Worm (Caenorhabditis elegans): ENCODE results near the gene K02C4.2.
A peak's percentile ranks its signal among the peaks of the same experiment; 100 is the strongest.

The K02C4.2 gene

DNA sequence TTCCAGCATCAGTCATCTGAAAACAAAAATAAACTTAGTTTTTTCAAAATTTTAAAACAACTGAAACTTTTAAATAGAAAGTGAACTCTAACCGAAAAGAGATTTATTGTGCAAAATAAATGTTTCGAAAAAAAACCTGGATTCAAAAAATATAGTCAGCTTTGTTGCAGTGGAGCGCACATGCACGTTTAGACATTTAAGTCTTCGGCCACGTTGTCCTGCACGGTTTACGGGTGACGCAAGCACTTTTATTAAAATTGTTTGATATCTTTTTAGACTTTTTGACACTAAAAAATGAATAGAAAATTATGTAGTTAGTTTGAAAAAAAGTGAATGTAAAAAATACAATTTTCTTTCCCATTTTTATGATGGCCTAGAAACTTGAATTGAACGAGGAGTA lies 36.1 kb upstream of the K02C4.2 start, which contains the start of the genes ubh-4 and algn-6 (continued):
- no peak for TF ChIP-seq zfh-2 (GFP tag; conservative IDR thresholded peaks at IDR 0.05)
- TF ChIP-seq snpc-4 (GFP tag; optimal IDR thresholded peaks at IDR 0.05), result no peak
- TF ChIP-seq snpc-4 (tag; optimal IDR thresholded peaks at IDR 0.05), result peak; percentile 24 to 40 (median 29)
- TF ChIP-seq ztf-6 (GFP tag; IDR thresholded peaks at IDR 0.05), result no peak
- TF ChIP-seq snpc-1.1 (tag; optimal IDR thresholded peaks at IDR 0.05; ENCODE audit: insufficient read depth), result no peak
- no peak for TF ChIP-seq ets-4 (GFP tag; optimal IDR thresholded peaks at IDR 0.05)
- TF ChIP-seq T07F8.4 (tag; optimal IDR thresholded peaks at IDR 0.05), result no peak
- TF ChIP-seq Y53G8AR.9 (GFP tag; conservative IDR thresholded peaks at IDR 0.05), result no peak
- peak; percentile 69; the same call in 1 of the 2 replicates for TF ChIP-seq ceh-91 (GFP tag; IDR thresholded peaks at IDR 0.05)
- TF ChIP-seq F57C9.4 (tag; optimal IDR thresholded peaks at IDR 0.05), result no peak
- TF ChIP-seq sptf-2 (GFP tag; optimal IDR thresholded peaks at IDR 0.05), result no peak
- TF ChIP-seq ceh-40 (GFP tag; IDR thresholded peaks at IDR 0.05), result no peak
- TF ChIP-seq fkh-3 (tag; optimal IDR thresholded peaks at IDR 0.05), result no peak
- TF ChIP-seq xnd-1 (tag; optimal IDR thresholded peaks at IDR 0.05), result peak; percentile 25
- TF ChIP-seq ztf-3 (GFP tag; optimal IDR thresholded peaks at IDR 0.05), result no peak
- TF ChIP-seq T26A5.8 (tag; optimal IDR thresholded peaks at IDR 0.05), result no peak
- no peak for TF ChIP-seq nfyb-1 (GFP tag; IDR thresholded peaks at IDR 0.05)
- peak; percentile 63 for TF ChIP-seq F23B12.7 (tag; optimal IDR thresholded peaks at IDR 0.05; ENCODE audit: insufficient read depth)
- peak; percentile 32; the same call in 1 of the 2 replicates for TF ChIP-seq madf-8 (GFP tag; conservative IDR thresholded peaks at IDR 0.05)
- peak; percentile 16 for TF ChIP-seq lin-40 (tag; optimal IDR thresholded peaks at IDR 0.05)
- peak; percentile 60; the same call in 1 of the 2 replicates for TF ChIP-seq pbrm-1 (GFP tag; IDR thresholded peaks at IDR 0.05)
- peak; percentile 21 for TF ChIP-seq dpl-1 (GFP tag; optimal IDR thresholded peaks at IDR 0.05)
- TF ChIP-seq mcd-1 (GFP tag; IDR thresholded peaks at IDR 0.05), result peak; percentile 89
- no peak for TF ChIP-seq F10E7.11 (tag; optimal IDR thresholded peaks at IDR 0.05)
- TF ChIP-seq ztf-28 (GFP tag; IDR thresholded peaks at IDR 0.05), result 0 out of 2 replicates have a peak, but pooled peaks have one; percentile 60
- no peak for TF ChIP-seq mel-28 (tag; optimal IDR thresholded peaks at IDR 0.05; ENCODE audit: borderline replicate concordance)
- TF ChIP-seq nfya-1 (tag; optimal IDR thresholded peaks at IDR 0.05; ENCODE audit: borderline replicate concordance, insufficient read depth), result no peak
- no peak for TF ChIP-seq let-526 (GFP tag; IDR thresholded peaks at IDR 0.05)
- no peak for TF ChIP-seq repo-1 (tag; optimal IDR thresholded peaks at IDR 0.05)
- TF ChIP-seq ztf-22 (GFP tag; optimal IDR thresholded peaks at IDR 0.05), result no peak
- TF ChIP-seq tbx-9 (tag; optimal IDR thresholded peaks at IDR 0.05; ENCODE audit: borderline replicate concordance), result no peak
- TF ChIP-seq rpc-1 (optimal IDR thresholded peaks at IDR 0.05), result no peak
- no peak for TF ChIP-seq rpc-1 (tag; optimal IDR thresholded peaks at IDR 0.05)
- TF ChIP-seq cebp-2 (GFP tag; IDR thresholded peaks at IDR 0.05), result no peak
- peak; percentile 59 for TF ChIP-seq ztf-18 (tag; optimal IDR thresholded peaks at IDR 0.05)
- no peak for TF ChIP-seq B0019.2 (GFP tag; conservative IDR thresholded peaks at IDR 0.05)
- TF ChIP-seq mxl-1 (tag; optimal IDR thresholded peaks at IDR 0.05), result no peak
- TF ChIP-seq snpc-1.3 (tag; optimal IDR thresholded peaks at IDR 0.05; ENCODE audit: insufficient read depth), result peak; percentile 3
- TF ChIP-seq pha-4 (tag; optimal IDR thresholded peaks at IDR 0.05), result no peak
- no peak for TF ChIP-seq bed-2 (GFP tag; IDR thresholded peaks at IDR 0.05)
- TF ChIP-seq ama-1 (optimal IDR thresholded peaks at IDR 0.05), result no peak
- TF ChIP-seq ama-1 (GFP tag; optimal IDR thresholded peaks at IDR 0.05), result no peak
- peak; percentile 67 for TF ChIP-seq D2030.7 (GFP tag; IDR thresholded peaks at IDR 0.05)
- 0 out of 2 replicates have a peak, but pooled peaks have one; percentile 24 for TF ChIP-seq rcor-1 (GFP tag; IDR thresholded peaks at IDR 0.05)

All from whole organism, young adult.